Worm (Caenorhabditis elegans): ENCODE data around the gene F48C5.2.

DNA sequence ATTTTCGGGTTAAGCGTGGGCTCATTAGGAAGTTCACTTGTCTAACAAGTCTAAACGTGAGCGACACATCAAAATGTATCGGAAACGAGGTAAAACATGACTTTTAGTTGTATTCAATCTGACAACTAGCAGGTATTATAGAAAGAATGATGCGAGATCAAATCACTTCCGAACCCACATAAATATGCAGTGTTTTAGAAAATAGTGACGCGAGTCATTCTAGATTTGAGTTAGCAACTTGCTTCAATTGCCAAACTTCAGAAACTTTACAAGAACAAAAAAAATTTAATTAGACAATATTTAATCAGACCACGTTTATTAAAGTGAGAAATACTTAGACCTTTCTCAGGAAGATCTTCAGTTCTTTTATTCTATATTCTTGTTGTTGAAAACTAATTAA, 2.5 kb upstream of the F48C5.2 start:
- TF ChIP-seq him-1 (tag; optimal IDR thresholded peaks at IDR 0.05): no peak
- no peak for TF ChIP-seq dao-5 (tag; optimal IDR thresholded peaks at IDR 0.05)

Measured in whole organism, L4/young adult.